Worm (Caenorhabditis elegans) whole organism, young adult: Measurements from ENCODE around the gene trx-2.
A peak's percentile ranks its signal among the peaks of the same experiment; 100 is the strongest.

Experiments
- B0019.2 ChIP-seq: fragments of 200-800 bp; sonication (Bioruptor generic); conservative IDR thresholded peaks from 2 replicates; pipeline ENCODE4 v1.3.6; 2022; ENCODE audit warnings: missing genetic modification reagents, missing genetic modification characterization, missing compliant biosample characterization
- B0035.1 ChIP-seq: sonication (generic microtip); optimal IDR thresholded peaks from 2 replicates; lab custom pipeline; 2016; ENCODE audit warnings: missing genetic modification characterization, mild to moderate bottlenecking, missing compliant biosample characterization, missing genotype, missing genetic modification reagents
- B0261.1 ChIP-seq: sonication (generic microtip); optimal IDR thresholded peaks from 2 replicates; lab custom pipeline; 2016; ENCODE audit warnings: mild to moderate bottlenecking, missing genetic modification characterization, moderate library complexity, missing compliant biosample characterization
- B0336.3 ChIP-seq: fragments of 200-800 bp; sonication (Bioruptor generic); IDR thresholded peaks from 2 replicates; pipeline ENCODE4 v1.3.6; 2022; ENCODE audit warnings: missing genetic modification characterization, missing compliant biosample characterization
- C17E4.6 ChIP-seq: fragments of 200-800 bp; sonication (Bioruptor generic); IDR thresholded peaks from 2 replicates; pipeline ENCODE4 v1.3.6; 2022; ENCODE audit warnings: missing genetic modification reagents, missing genetic modification characterization, missing compliant biosample characterization
- D2030.7 ChIP-seq: fragments of 200-800 bp; sonication (Bioruptor generic); IDR thresholded peaks from 2 replicates; pipeline ENCODE4 v1.3.6; 2022; ENCODE audit warnings: missing genetic modification reagents, missing genetic modification characterization, missing compliant biosample characterization
- F37B4.10 ChIP-seq: fragments of 200-800 bp; sonication (Bioruptor generic); IDR thresholded peaks from 2 replicates; pipeline ENCODE4 v1.3.6; 2022; ENCODE audit warnings: missing genetic modification characterization, missing compliant biosample characterization
- F39B2.1 ChIP-seq: fragments of 200-800 bp; sonication (Bioruptor generic); IDR thresholded peaks from 2 replicates; pipeline ENCODE4 v1.3.6; 2022; ENCODE audit warnings: missing genetic modification reagents, missing genetic modification characterization, missing compliant biosample characterization
- F49E8.2 ChIP-seq: sonication (generic microtip); optimal IDR thresholded peaks from 3 replicates; lab custom pipeline; 2017; ENCODE audit warnings: missing genetic modification characterization, mild to moderate bottlenecking, missing compliant biosample characterization, antibody characterized with exemption, moderate library complexity; ENCODE audit not compliant: insufficient read depth
- F52B5.7 ChIP-seq: sonication (generic microtip); optimal IDR thresholded peaks from 2 replicates; lab custom pipeline; 2016; ENCODE audit warnings: mild to moderate bottlenecking, missing genetic modification characterization, missing compliant biosample characterization
- F55B11.4 ChIP-seq: sonication (generic microtip); optimal IDR thresholded peaks from 2 replicates; lab custom pipeline; 2016; ENCODE audit warnings: missing compliant biosample characterization, missing genetic modification characterization, borderline replicate concordance; ENCODE audit not compliant: insufficient read depth
- F57A8.1 ChIP-seq: fragments of 200-800 bp; sonication (Bioruptor generic); optimal IDR thresholded peaks from 2 replicates; lab custom pipeline; 2018; ENCODE audit warnings: mild to moderate bottlenecking, missing genetic modification characterization, moderate library complexity, missing compliant biosample characterization
- F57C9.4 ChIP-seq: sonication (generic microtip); optimal IDR thresholded peaks from 2 replicates; lab custom pipeline; 2017; ENCODE audit warnings: mild to moderate bottlenecking, missing genetic modification characterization, missing compliant biosample characterization
- T26A5.8 ChIP-seq: sonication (generic microtip); optimal IDR thresholded peaks from 2 replicates; lab custom pipeline; 2016; ENCODE audit warnings: missing genetic modification characterization, missing compliant biosample characterization
- ZK185.1 ChIP-seq: sonication (generic microtip); optimal IDR thresholded peaks from 2 replicates; lab custom pipeline; 2016; ENCODE audit warnings: mild to moderate bottlenecking, missing genetic modification characterization, missing compliant biosample characterization; ENCODE audit not compliant: poor library complexity, severe bottlenecking
- akir-1 ChIP-seq: fragments of 200-800 bp; sonication (Bioruptor generic); optimal IDR thresholded peaks from 2 replicates; lab custom pipeline; 2018; ENCODE audit warnings: mild to moderate bottlenecking, missing genetic modification characterization, moderate library complexity, missing compliant biosample characterization
- aptf-2 ChIP-seq: fragments of 200-800 bp; sonication (Bioruptor generic); conservative IDR thresholded peaks from 2 replicates; pipeline ENCODE4 v1.3.6; 2022; ENCODE audit warnings: missing genetic modification reagents, missing genetic modification characterization, missing compliant biosample characterization
- aptf-3 ChIP-seq: fragments of 200-800 bp; sonication (Bioruptor generic); IDR thresholded peaks from 2 replicates; pipeline ENCODE4 v1.3.6; 2022; ENCODE audit warnings: missing genetic modification characterization, missing compliant biosample characterization
- athp-1 ChIP-seq: sonication (generic microtip); optimal IDR thresholded peaks from 2 replicates; lab custom pipeline; 2017; ENCODE audit warnings: mild to moderate bottlenecking, missing genetic modification characterization, missing compliant biosample characterization
- attf-3 ChIP-seq: fragments of 200-800 bp; sonication (Bioruptor generic); conservative IDR thresholded peaks from 2 replicates; pipeline ENCODE4 v1.3.6; 2022; ENCODE audit warnings: missing genetic modification reagents, missing genetic modification characterization, missing compliant biosample characterization
- bed-2 ChIP-seq: fragments of 200-800 bp; sonication (Bioruptor generic); IDR thresholded peaks from 2 replicates; pipeline ENCODE4 v1.3.6; 2022; ENCODE audit warnings: missing genetic modification reagents, missing genetic modification characterization, missing compliant biosample characterization
- ccch-3 ChIP-seq: fragments of 200-800 bp; sonication (Bioruptor generic); optimal IDR thresholded peaks from 2 replicates; lab custom pipeline; 2018; ENCODE audit warnings: mild to moderate bottlenecking, missing genetic modification characterization, missing compliant biosample characterization
- cebp-2 ChIP-seq: fragments of 200-800 bp; sonication (Bioruptor generic); IDR thresholded peaks from 2 replicates; pipeline ENCODE4 v1.3.6; 2022; ENCODE audit warnings: missing genetic modification characterization, missing compliant biosample characterization
- ceh-100 ChIP-seq: fragments of 200-800 bp; sonication (Bioruptor generic); IDR thresholded peaks from 2 replicates; pipeline ENCODE4 v1.3.6; 2022; ENCODE audit warnings: missing genetic modification reagents, missing genetic modification characterization, missing compliant biosample characterization
- ceh-27 ChIP-seq: fragments of 200-800 bp; sonication (Bioruptor generic); optimal IDR thresholded peaks from 2 replicates; lab custom pipeline; 2018; ENCODE audit warnings: mild to moderate bottlenecking, missing genetic modification characterization, moderate library complexity, missing compliant biosample characterization
- ceh-40 ChIP-seq: fragments of 200-800 bp; sonication (Bioruptor generic); IDR thresholded peaks from 2 replicates; pipeline ENCODE4 v1.3.6; 2022; ENCODE audit warnings: missing genetic modification characterization, missing compliant biosample characterization
- ceh-91 ChIP-seq: fragments of 200-800 bp; sonication (Bioruptor generic); IDR thresholded peaks from 2 replicates; pipeline ENCODE4 v1.3.6; 2022; ENCODE audit warnings: missing genetic modification reagents, missing genetic modification characterization, missing compliant biosample characterization
- ekl-4 ChIP-seq: fragments of 200-800 bp; sonication (Bioruptor generic); IDR thresholded peaks from 2 replicates; pipeline ENCODE4 v1.3.6; 2022; ENCODE audit warnings: missing genetic modification reagents, missing genetic modification characterization, missing compliant biosample characterization
- ets-4 ChIP-seq: fragments of 200-800 bp; sonication (Bioruptor generic); optimal IDR thresholded peaks from 2 replicates; lab custom pipeline; 2018; ENCODE audit warnings: mild to moderate bottlenecking, missing genetic modification characterization, missing compliant biosample characterization
- hlh-26 ChIP-seq: fragments of 200-800 bp; sonication (Bioruptor generic); conservative IDR thresholded peaks from 2 replicates; pipeline ENCODE4 v1.3.6; 2022; ENCODE audit warnings: missing genetic modification reagents, missing genetic modification characterization, missing compliant biosample characterization
- lag-1 ChIP-seq: fragments of 200-800 bp; sonication (Bioruptor generic); IDR thresholded peaks from 2 replicates; pipeline ENCODE4 v1.3.6; 2022; ENCODE audit warnings: missing genetic modification reagents, missing genetic modification characterization, missing compliant biosample characterization
- lin-26 ChIP-seq: fragments of 200-800 bp; sonication (Bioruptor generic); IDR thresholded peaks from 2 replicates; pipeline ENCODE4 v1.3.6; 2022; ENCODE audit warnings: missing genetic modification reagents, missing genetic modification characterization, missing compliant biosample characterization
- lin-40 ChIP-seq: sonication (generic microtip); optimal IDR thresholded peaks from 2 replicates; lab custom pipeline; 2016; ENCODE audit warnings: missing genetic modification characterization, mild to moderate bottlenecking, missing compliant biosample characterization, missing genotype, missing genetic modification reagents
- lin-54 ChIP-seq: fragments of 200-800 bp; sonication (Bioruptor generic); optimal IDR thresholded peaks from 2 replicates; lab custom pipeline; 2018; ENCODE audit warnings: mild to moderate bottlenecking, missing genetic modification characterization, missing compliant biosample characterization
- lir-1 ChIP-seq: fragments of 200-800 bp; sonication (Bioruptor generic); conservative IDR thresholded peaks from 2 replicates; pipeline ENCODE4 v1.3.6; 2022; ENCODE audit warnings: missing genetic modification reagents, missing genetic modification characterization, missing compliant biosample characterization
- mes-4 ChIP-seq: sonication (generic microtip); optimal IDR thresholded peaks from 2 replicates; lab custom pipeline; 2016; ENCODE audit warnings: missing genotype, missing genetic modification characterization, missing compliant biosample characterization
- nfya-2 ChIP-seq: fragments of 200-800 bp; sonication (Bioruptor generic); IDR thresholded peaks from 2 replicates; pipeline ENCODE4 v1.3.6; 2022; ENCODE audit warnings: missing genetic modification reagents, missing genetic modification characterization, missing compliant biosample characterization
- pbrm-1 ChIP-seq: fragments of 200-800 bp; sonication (Bioruptor generic); IDR thresholded peaks from 2 replicates; pipeline ENCODE4 v1.3.6; 2022; ENCODE audit warnings: missing genetic modification reagents, missing genetic modification characterization, missing compliant biosample characterization
- pha-4 ChIP-seq: fragments of 150-350 bp; sonication (generic microtip); optimal IDR thresholded peaks from 2 replicates; lab custom pipeline; 2014; ENCODE audit warnings: missing biosample characterization, missing genetic modification reagents, missing genetic modification characterization
- repo-1 ChIP-seq: sonication (generic microtip); optimal IDR thresholded peaks from 2 replicates; lab custom pipeline; 2017; ENCODE audit warnings: mild to moderate bottlenecking, missing genetic modification characterization, missing compliant biosample characterization
- snpc-1.3 ChIP-seq: sonication (generic microtip); optimal IDR thresholded peaks from 2 replicates; lab custom pipeline; 2017; ENCODE audit warnings: missing genetic modification characterization, mild to moderate bottlenecking, missing compliant biosample characterization, antibody characterized with exemption, moderate library complexity, missing genotype, missing genetic modification reagents; ENCODE audit not compliant: insufficient read depth
- snpc-3.4 ChIP-seq: sonication (generic microtip); optimal IDR thresholded peaks from 2 replicates; lab custom pipeline; 2017; ENCODE audit warnings: missing genetic modification characterization, mild to moderate bottlenecking, missing compliant biosample characterization, antibody characterized with exemption, moderate library complexity, missing genotype, missing genetic modification reagents
- zim-3 ChIP-seq: sonication (generic microtip); optimal IDR thresholded peaks from 2 replicates; lab custom pipeline; 2017; ENCODE audit warnings: mild to moderate bottlenecking, missing genetic modification characterization, moderate library complexity, missing compliant biosample characterization
- ztf-18 ChIP-seq: sonication (generic microtip); optimal IDR thresholded peaks from 2 replicates; lab custom pipeline; 2016; ENCODE audit warnings: missing genotype, mild to moderate bottlenecking, missing genetic modification characterization, missing compliant biosample characterization
- ztf-26 ChIP-seq: sonication (generic microtip); optimal IDR thresholded peaks from 2 replicates; lab custom pipeline; 2017; ENCODE audit warnings: missing genetic modification characterization, missing compliant biosample characterization
- ztf-6 ChIP-seq: fragments of 200-800 bp; sonication (Bioruptor generic); IDR thresholded peaks from 2 replicates; pipeline ENCODE4 v1.3.6; 2022; ENCODE audit warnings: missing genetic modification reagents, missing genetic modification characterization, missing compliant biosample characterization

The trx-2 gene

ce11 chrV:10352928-10353427, 38.5 kb downstream of the trx-2 start, which contains the start of gene nol-56 (continued):
- peak; percentile 33; the same call in 1 of the 2 replicates for TF ChIP-seq lir-1 (GFP tag; lab: Robert Waterston, UW)
- TF ChIP-seq ztf-6 (GFP tag; lab: Robert Waterston, UW) = no peak
- no peak for TF ChIP-seq snpc-3.4 (tag; lab: Kevin White, UChicago)
- no peak for TF ChIP-seq ekl-4 (GFP tag; lab: Robert Waterston, UW)
- TF ChIP-seq F55B11.4 (tag; lab: Kevin White, UChicago) = no peak
- no peak for TF ChIP-seq F39B2.1 (GFP tag; lab: Robert Waterston, UW)
- no peak for TF ChIP-seq B0035.1 (tag; lab: Kevin White, UChicago)
- TF ChIP-seq F49E8.2 = no peak
- TF ChIP-seq snpc-1.3 (tag; lab: Kevin White, UChicago) = peak; percentile 33
- peak; percentile 79 for TF ChIP-seq ZK185.1 (tag; lab: Kevin White, UChicago)
- TF ChIP-seq ztf-26 (tag; lab: Kevin White, UChicago) = no peak
- no peak for TF ChIP-seq ceh-100
- TF ChIP-seq ztf-18 = peak; percentile 64
- TF ChIP-seq F57C9.4 (tag; lab: Kevin White, UChicago) = no peak
- no peak for TF ChIP-seq B0336.3 (GFP tag; lab: Robert Waterston, UW)
- peak; percentile 14; the same call in 1 of the 2 replicates for TF ChIP-seq bed-2 (GFP tag; lab: Robert Waterston, UW)
- no peak for TF ChIP-seq mes-4 (tag; lab: Kevin White, UChicago)
- no peak for TF ChIP-seq T26A5.8 (tag; lab: Kevin White, UChicago)

- no peak for TF ChIP-seq aptf-3 (GFP tag; lab: Robert Waterston, UW)
- TF ChIP-seq C17E4.6 (GFP tag; lab: Robert Waterston, UW) = no peak
- peak; percentile 19 for TF ChIP-seq athp-1 (tag; lab: Kevin White, UChicago)
- TF ChIP-seq F49E8.2 = no peak
- no peak for TF ChIP-seq hlh-26
- no peak for TF ChIP-seq F37B4.10 (GFP tag; lab: Robert Waterston, UW)
- no peak for TF ChIP-seq cebp-2 (GFP tag; lab: Robert Waterston, UW)
- TF ChIP-seq T26A5.8 (tag; lab: Kevin White, UChicago) = no peak
- TF ChIP-seq ccch-3 (GFP tag; lab: Kevin White, UChicago) = peak; percentile 40
- peak; percentile 88 for TF ChIP-seq lin-54
- peak; percentile 29; the same call in 1 of the 2 replicates for TF ChIP-seq aptf-2 (GFP tag; lab: Robert Waterston, UW)
- no peak for TF ChIP-seq zim-3 (tag; lab: Kevin White, UChicago)
- no peak for TF ChIP-seq F52B5.7
- TF ChIP-seq akir-1 (GFP tag; lab: Kevin White, UChicago) = no peak
- TF ChIP-seq B0261.1 (tag; lab: Kevin White, UChicago) = no peak
- TF ChIP-seq repo-1 = no peak
- TF ChIP-seq ets-4 (GFP tag; lab: Kevin White, UChicago) = no peak
- TF ChIP-seq ceh-91 = 0 out of 2 replicates have a peak, but pooled peaks have one; percentile 11
- TF ChIP-seq ceh-27 (GFP tag; lab: Kevin White, UChicago) = peak; percentile 89
- TF ChIP-seq nfya-2 (GFP tag; lab: Robert Waterston, UW) = no peak
- no peak for TF ChIP-seq B0019.2 (GFP tag; lab: Robert Waterston, UW)
- no peak for TF ChIP-seq lin-26 (GFP tag; lab: Robert Waterston, UW)
- TF ChIP-seq F57A8.1 (GFP tag; lab: Kevin White, UChicago) = no peak
- no peak for TF ChIP-seq attf-3 (GFP tag; lab: Robert Waterston, UW)
- peak; percentile 15; the same call in 1 of the 2 replicates for TF ChIP-seq D2030.7 (GFP tag; lab: Robert Waterston, UW)
- TF ChIP-seq lag-1 (GFP tag; lab: Robert Waterston, UW) = no peak
- peak; percentile 35; the same call in 1 of the 2 replicates for TF ChIP-seq pbrm-1 (GFP tag; lab: Robert Waterston, UW)
- peak; percentile 47 for TF ChIP-seq pha-4 (tag; lab: Kevin White, UChicago)
- peak; percentile 73 for TF ChIP-seq lin-40 (tag; lab: Kevin White, UChicago)
- no peak for TF ChIP-seq ceh-40 (GFP tag; lab: Robert Waterston, UW)
- no peak for TF ChIP-seq F39B2.1 (GFP tag; lab: Robert Waterston, UW)
Observed at ce11 chrV:10355773-10356335, 41.4 kb downstream of the trx-2 start, which contains the start of gene sluh-7. Gene sluh-7, minus strand, starts transcription at chrV:10355823.
